Fruit fly (Drosophila melanogaster) whole organism, embryonic: ENCODE measurements around the gene Sbp2.
A peak's percentile ranks its signal among the peaks of the same experiment; 100 is the strongest.

ENCODE experiments used
- Atf-2 ChIP-seq: fragments of 200-800 bp; sonication (Bioruptor generic); optimal IDR thresholded peaks from 2 replicates; lab custom pipeline; 2016; ENCODE audit warnings: missing biosample characterization, missing genetic modification characterization
- BEAF-32 ChIP-seq: fragments of 200-800 bp; sonication (Bioruptor generic); optimal IDR thresholded peaks from 3 replicates; lab custom pipeline; 2017; ENCODE audit warnings: missing biosample characterization, missing genetic modification characterization, mild to moderate bottlenecking, moderate library complexity, missing genetic modification reagents
- Bgb ChIP-seq: fragments of 200-800 bp; sonication (Bioruptor generic); IDR thresholded peaks from 2 replicates; pipeline ENCODE4 v1.3.6; 2022; ENCODE audit warnings: missing biosample characterization, missing genetic modification characterization; ENCODE audit not compliant: partially characterized antibody
- CG10654 ChIP-seq: fragments of 200-800 bp; sonication (Bioruptor generic); optimal IDR thresholded peaks from 2 replicates; lab custom pipeline; 2016; ENCODE audit warnings: missing biosample characterization, missing genetic modification characterization
- CG11085 ChIP-seq: fragments of 200-800 bp; sonication (Bioruptor generic); IDR thresholded peaks from 2 replicates; pipeline ENCODE4 v1.3.6; 2022; ENCODE audit warnings: missing biosample characterization, missing genetic modification characterization
- CG12942 ChIP-seq: fragments of 200-800 bp; sonication (Bioruptor generic); optimal IDR thresholded peaks from 3 replicates; lab custom pipeline; 2016; ENCODE audit warnings: missing biosample characterization, missing genetic modification characterization
- CG14050 ChIP-seq: fragments of 200-800 bp; sonication (Bioruptor generic); IDR thresholded peaks from 3 replicates; pipeline ENCODE4 v1.3.6; 2022; ENCODE audit warnings: missing biosample characterization, missing genetic modification characterization
- CG14965 ChIP-seq: fragments of 200-800 bp; sonication (Bioruptor generic); optimal IDR thresholded peaks from 2 replicates; lab custom pipeline; 2016; ENCODE audit warnings: missing biosample characterization, missing genetic modification characterization, borderline replicate concordance
- CG15011 ChIP-seq: fragments of 200-800 bp; sonication (Bioruptor generic); optimal IDR thresholded peaks from 3 replicates; lab custom pipeline; 2018; ENCODE audit warnings: missing biosample characterization, mild to moderate bottlenecking, missing genetic modification characterization
- CG15479 ChIP-seq: fragments of 200-800 bp; sonication (Bioruptor generic); optimal IDR thresholded peaks from 3 replicates; lab custom pipeline; 2019; ENCODE audit warnings: missing biosample characterization, mild to moderate bottlenecking, missing genetic modification characterization, moderate library complexity
- CG16815 ChIP-seq: fragments of 200-800 bp; sonication (Bioruptor generic); optimal IDR thresholded peaks from 3 replicates; lab custom pipeline; 2017; ENCODE audit warnings: missing biosample characterization, mild to moderate bottlenecking, missing genetic modification characterization
- CG17385 ChIP-seq: fragments of 200-800 bp; sonication (Bioruptor generic); optimal IDR thresholded peaks from 3 replicates; lab custom pipeline; 2018; ENCODE audit warnings: missing biosample characterization, mild to moderate bottlenecking, missing genetic modification characterization
- CG18262 ChIP-seq: fragments of 200-800 bp; optimal IDR thresholded peaks from 3 replicates; lab custom pipeline; 2019; ENCODE audit warnings: missing biosample characterization, mild to moderate bottlenecking, missing genetic modification characterization, moderate library complexity
- CG2116 ChIP-seq: fragments of 200-800 bp; sonication (Bioruptor generic); optimal IDR thresholded peaks from 3 replicates; lab custom pipeline; 2018; ENCODE audit warnings: missing biosample characterization, mild to moderate bottlenecking, missing genetic modification characterization
- CG2712 ChIP-seq: fragments of 200-800 bp; optimal IDR thresholded peaks from 3 replicates; lab custom pipeline; 2019; ENCODE audit warnings: missing biosample characterization, mild to moderate bottlenecking, missing genetic modification characterization, moderate library complexity
- CG4820 ChIP-seq: fragments of 200-800 bp; sonication (Bioruptor generic); optimal IDR thresholded peaks from 3 replicates; lab custom pipeline; 2016; ENCODE audit warnings: missing biosample characterization, missing genetic modification characterization
- CG5953 ChIP-seq: fragments of 200-800 bp; sonication (Bioruptor generic); IDR thresholded peaks from 2 replicates; pipeline ENCODE4 v1.3.6; 2022; ENCODE audit warnings: missing biosample characterization, missing genetic modification characterization
- CG6654 ChIP-seq: fragments of 200-800 bp; sonication (Bioruptor generic); optimal IDR thresholded peaks from 2 replicates; lab custom pipeline; 2017; ENCODE audit warnings: missing biosample characterization, mild to moderate bottlenecking, missing genetic modification characterization
- CG6765 ChIP-seq: fragments of 200-800 bp; sonication (Bioruptor generic); optimal IDR thresholded peaks from 3 replicates; lab custom pipeline; 2017; ENCODE audit warnings: missing biosample characterization, mild to moderate bottlenecking, missing genetic modification characterization
- CG6791 ChIP-seq: fragments of 200-800 bp; sonication (Bioruptor generic); IDR thresholded peaks from 3 replicates; pipeline ENCODE4 v1.3.6; 2022; ENCODE audit warnings: missing biosample characterization, missing genetic modification characterization; ENCODE audit not compliant: partially characterized antibody
- CG8388 ChIP-seq: fragments of 200-800 bp; sonication (Bioruptor generic); optimal IDR thresholded peaks from 2 replicates; lab custom pipeline; 2019; ENCODE audit warnings: missing biosample characterization, mild to moderate bottlenecking, missing genetic modification characterization, moderate library complexity
- CG9215 ChIP-seq: fragments of 200-800 bp; sonication (Bioruptor generic); IDR thresholded peaks from 2 replicates; pipeline ENCODE4 v1.3.6; 2022; ENCODE audit warnings: missing biosample characterization, missing genetic modification characterization
- CTCF ChIP-seq: fragments of 200-800 bp; sonication (Bioruptor generic); optimal IDR thresholded peaks from 2 replicates; lab custom pipeline; 2017; ENCODE audit warnings: missing biosample characterization, mild to moderate bottlenecking, missing genetic modification characterization, moderate library complexity
- Dek ChIP-seq: fragments of 200-800 bp; sonication (Bioruptor generic); optimal IDR thresholded peaks from 3 replicates; lab custom pipeline; 2019; ENCODE audit warnings: missing biosample characterization, mild to moderate bottlenecking, missing genetic modification characterization, moderate library complexity
- Dip2 ChIP-seq: fragments of 200-800 bp; sonication (Bioruptor generic); IDR thresholded peaks from 2 replicates; pipeline ENCODE4 v1.3.6; 2022; ENCODE audit warnings: missing biosample characterization, missing genetic modification characterization
- ERR ChIP-seq: fragments of 200-800 bp; sonication (Bioruptor generic); optimal IDR thresholded peaks from 2 replicates; lab custom pipeline; 2016; ENCODE audit warnings: missing biosample characterization, missing genetic modification characterization
- HmgD ChIP-seq: fragments of 200-800 bp; sonication (Bioruptor generic); optimal IDR thresholded peaks from 3 replicates; lab custom pipeline; 2016; ENCODE audit warnings: missing biosample characterization, missing genetic modification characterization
- Six4 ChIP-seq: fragments of 200-800 bp; sonication (Bioruptor generic); optimal IDR thresholded peaks from 2 replicates; lab custom pipeline; 2016; ENCODE audit warnings: missing biosample characterization, missing genetic modification characterization
- Sox100B ChIP-seq: fragments of 200-800 bp; sonication (Bioruptor generic); optimal IDR thresholded peaks from 3 replicates; lab custom pipeline; 2018; ENCODE audit warnings: missing biosample characterization, mild to moderate bottlenecking, missing genetic modification characterization
- Spps ChIP-seq: fragments of 200-800 bp; sonication (Bioruptor generic); optimal IDR thresholded peaks from 2 replicates; lab custom pipeline; 2018; ENCODE audit warnings: missing biosample characterization, mild to moderate bottlenecking, missing genetic modification characterization
- Sry-δ ChIP-seq: fragments of 200-800 bp; sonication (Bioruptor generic); optimal IDR thresholded peaks from 2 replicates; lab custom pipeline; 2016; ENCODE audit warnings: missing biosample characterization, missing genetic modification characterization
- Ssrp ChIP-seq: fragments of 200-800 bp; sonication (Bioruptor generic); optimal IDR thresholded peaks from 2 replicates; lab custom pipeline; 2018; ENCODE audit warnings: missing biosample characterization, mild to moderate bottlenecking, missing genetic modification characterization, moderate library complexity
- Xbp1 ChIP-seq: fragments of 200-800 bp; sonication (Bioruptor generic); optimal IDR thresholded peaks from 3 replicates; lab custom pipeline; 2016; ENCODE audit warnings: missing biosample characterization, mild to moderate bottlenecking, missing genetic modification characterization
- crol ChIP-seq: fragments of 200-800 bp; sonication (Bioruptor generic); IDR thresholded peaks from 2 replicates; pipeline ENCODE4 v1.3.6; 2022; ENCODE audit warnings: missing biosample characterization, missing genetic modification characterization
- cwo ChIP-seq: fragments of 200-800 bp; sonication (Bioruptor generic); optimal IDR thresholded peaks from 3 replicates; lab custom pipeline; 2017; ENCODE audit warnings: missing biosample characterization, missing genetic modification characterization, mild to moderate bottlenecking, moderate library complexity, missing genetic modification reagents
- dan ChIP-seq: fragments of 200-800 bp; sonication (Bioruptor generic); IDR thresholded peaks from 2 replicates; pipeline ENCODE4 v1.3.6; 2022; ENCODE audit warnings: missing biosample characterization, missing genetic modification characterization
- dmrt99B ChIP-seq: fragments of 200-800 bp; sonication (Bioruptor generic); optimal IDR thresholded peaks from 2 replicates; lab custom pipeline; 2018; ENCODE audit warnings: missing biosample characterization, mild to moderate bottlenecking, missing genetic modification characterization, moderate library complexity
- en ChIP-seq: fragments of 200-800 bp; sonication (Bioruptor generic); optimal IDR thresholded peaks from 2 replicates; lab custom pipeline; 2016; ENCODE audit warnings: missing biosample characterization, missing genetic modification characterization
- gro ChIP-seq: fragments of 200-800 bp; sonication (Bioruptor generic); optimal IDR thresholded peaks from 2 replicates; lab custom pipeline; 2016; ENCODE audit warnings: missing biosample characterization, missing genetic modification characterization
- h ChIP-seq: fragments of >200 bp; optimal IDR thresholded peaks from 2 replicates; lab custom pipeline; 2017
- insv ChIP-seq, 2 experiments: fragments of 200-800 bp; sonication (Bioruptor generic); optimal IDR thresholded peaks; 3 replicates each; lab custom pipeline; 2016 to 2018; ENCODE audit warnings: missing biosample characterization in 2 of 2, missing genetic modification characterization in 2 of 2
- kni ChIP-seq: fragments of 200-800 bp; sonication (Bioruptor generic); optimal IDR thresholded peaks from 3 replicates; lab custom pipeline; 2017; ENCODE audit warnings: mild to moderate bottlenecking, missing biosample characterization, missing genetic modification reagents, missing genetic modification characterization
- lilli ChIP-seq: fragments of 200-800 bp; sonication (Bioruptor generic); optimal IDR thresholded peaks from 3 replicates; lab custom pipeline; 2016; ENCODE audit warnings: missing biosample characterization, missing genetic modification characterization
- nerfin-2 ChIP-seq: fragments of 200-800 bp; sonication (Bioruptor generic); IDR thresholded peaks from 2 replicates; pipeline ENCODE4 v1.3.6; 2022; ENCODE audit warnings: missing biosample characterization, missing genetic modification characterization; ENCODE audit not compliant: partially characterized antibody
- onecut ChIP-seq: fragments of 200-800 bp; sonication (Bioruptor generic); IDR thresholded peaks from 2 replicates; pipeline ENCODE4 v1.3.6; 2022; ENCODE audit warnings: missing biosample characterization, missing genetic modification characterization
- otp ChIP-seq: fragments of 200-800 bp; sonication (Bioruptor generic); IDR thresholded peaks from 3 replicates; pipeline ENCODE4, ENCODE4 v1.3.6; 2022; ENCODE audit warnings: missing biosample characterization, missing genetic modification characterization
- pros ChIP-seq: fragments of 200-800 bp; sonication (Bioruptor generic); optimal IDR thresholded peaks from 3 replicates; lab custom pipeline; 2019; ENCODE audit warnings: missing biosample characterization, mild to moderate bottlenecking, missing genetic modification characterization, moderate library complexity
- repo ChIP-seq: fragments of 200-800 bp; sonication (Bioruptor generic); optimal IDR thresholded peaks from 2 replicates; lab custom pipeline; 2016; ENCODE audit warnings: missing biosample characterization, missing genetic modification characterization
- ro ChIP-seq: fragments of 200-800 bp; sonication (Bioruptor generic); IDR thresholded peaks from 2 replicates; pipeline ENCODE4 v1.3.6; 2022; ENCODE audit warnings: missing biosample characterization, missing genetic modification characterization

Gene Sbp2

DNA sequence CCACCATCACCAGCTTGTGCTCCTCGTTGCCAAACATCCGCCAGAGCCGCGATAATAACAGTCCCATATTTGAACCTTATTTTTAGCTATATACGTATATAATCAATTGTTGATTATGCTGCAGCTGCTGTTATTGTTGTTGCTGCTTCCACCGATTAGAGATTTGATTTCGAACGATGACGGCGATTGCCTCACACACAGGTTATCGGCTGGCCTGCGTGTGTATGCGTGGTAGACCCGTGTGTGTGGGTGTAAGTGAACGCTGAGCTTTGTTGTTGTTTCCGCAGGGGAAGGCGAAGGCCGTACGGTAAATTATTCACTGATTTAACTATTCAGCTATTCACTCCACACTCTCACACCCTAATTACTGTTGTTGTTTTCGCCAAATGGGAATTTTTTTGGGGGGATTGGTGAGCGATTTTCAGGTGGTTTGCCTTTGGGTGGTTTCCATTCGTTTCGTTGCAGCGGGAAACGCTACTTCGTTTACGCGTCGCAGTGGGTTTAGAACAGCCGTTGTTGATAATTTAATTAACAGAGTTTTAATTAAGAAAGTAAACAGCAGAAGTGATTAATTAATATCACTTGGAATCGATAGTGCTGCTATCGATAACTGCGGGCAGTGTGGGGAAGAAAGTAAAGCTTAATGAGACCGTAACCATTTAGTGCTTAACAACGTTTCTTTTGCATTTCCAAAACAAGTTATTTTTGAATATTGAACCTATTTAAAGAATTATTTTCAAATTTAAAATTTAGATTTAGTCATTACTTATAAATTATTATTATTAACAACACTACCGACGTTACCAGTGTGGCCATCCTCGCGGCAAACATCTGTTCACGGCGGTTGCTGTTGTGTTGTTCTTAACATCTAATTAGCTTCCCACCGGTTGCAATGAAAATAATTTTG lies 4.5 kb upstream of the Sbp2 start, which contains the start of the genes Arl5 and CG13671 (continued):
- peak; percentile 20; the same call in 1 of the 2 replicates for TF ChIP-seq ro (GFP tag; lab: Robert Waterston, UW)
- TF ChIP-seq CG15011: no peak
- peak; percentile 86 for TF ChIP-seq CG2116 (GFP tag; lab: Kevin White, UChicago)
- TF ChIP-seq Six4 (GFP tag; lab: Kevin White, UChicago): peak; percentile 66
- TF ChIP-seq CG2712 (tag; lab: Kevin White, UChicago): peak; percentile 84
- TF ChIP-seq Ssrp (tag; lab: Kevin White, UChicago): peak; percentile 73
- peak; percentile 85 for TF ChIP-seq lilli (GFP tag; lab: Kevin White, UChicago)
- peak; percentile 13 for TF ChIP-seq ERR (GFP tag; lab: Kevin White, UChicago)
- TF ChIP-seq CG18262 (tag; lab: Kevin White, UChicago): peak; percentile 76
- no peak for TF ChIP-seq CG6654 (GFP tag; lab: Kevin White, UChicago)
- peak; percentile 81 for TF ChIP-seq CG4820 (GFP tag; lab: Kevin White, UChicago)
- TF ChIP-seq CG6791 (GFP tag; lab: Robert Waterston, UW): peak; percentile 73
- peak; percentile 66 for TF ChIP-seq Dek (tag; lab: Kevin White, UChicago)
- TF ChIP-seq CTCF (GFP tag; lab: Kevin White, UChicago): peak; percentile 1
- TF ChIP-seq gro (GFP tag; lab: Kevin White, UChicago): peak; percentile 27
- TF ChIP-seq repo (GFP tag; lab: Kevin White, UChicago): peak; percentile 26
- peak; percentile 89 for TF ChIP-seq Xbp1 (GFP tag; lab: Kevin White, UChicago)
- TF ChIP-seq pros (GFP tag; lab: Kevin White, UChicago): no peak
- peak; percentile 56 for TF ChIP-seq CG16815 (GFP tag; lab: Kevin White, UChicago)
- peak; percentile 68 for TF ChIP-seq Sry-δ (GFP tag; lab: Kevin White, UChicago)
- peak; percentile 71 for TF ChIP-seq CG11085 (GFP tag; lab: Robert Waterston, UW)
- TF ChIP-seq cwo: peak; percentile 44
- no peak for TF ChIP-seq onecut
- TF ChIP-seq CG10654: peak; percentile 80
- no peak for TF ChIP-seq CG14965 (GFP tag; lab: Kevin White, UChicago)
- no peak for TF ChIP-seq CG6765 (GFP tag; lab: Kevin White, UChicago)
- no peak for TF ChIP-seq CG5953
- TF ChIP-seq kni: peak; percentile 60
- TF ChIP-seq BEAF-32 (GFP tag; lab: Kevin White, UChicago): peak; percentile 85
- TF ChIP-seq HmgD (GFP tag; lab: Kevin White, UChicago): no peak
- no peak for TF ChIP-seq en (GFP tag; lab: Kevin White, UChicago)
- TF ChIP-seq Dip2 (GFP tag; lab: Robert Waterston, UW): no peak
- TF ChIP-seq CG14050 (GFP tag; lab: Robert Waterston, UW): peak; percentile 67; the same call in 2 of the 3 replicates
- no peak for TF ChIP-seq h
- peak; percentile 4 for TF ChIP-seq Spps (tag; lab: Kevin White, UChicago)
- TF ChIP-seq Atf-2 (GFP tag; lab: Kevin White, UChicago): peak; percentile 10
- no peak for TF ChIP-seq CG15479 (GFP tag; lab: Kevin White, UChicago)
- peak; percentile 71 for TF ChIP-seq CG9215 (GFP tag; lab: Robert Waterston, UW)
- no peak for TF ChIP-seq dmrt99B (tag; lab: Kevin White, UChicago)
- TF ChIP-seq crol: no peak; the same call in 1 of the 2 replicates
- peak; percentile 87 for TF ChIP-seq otp
- peak; percentile 75 for TF ChIP-seq CG8388 (GFP tag; lab: Kevin White, UChicago)
- TF ChIP-seq CG12942 (GFP tag; lab: Kevin White, UChicago): peak; percentile 86
- TF ChIP-seq Bgb (GFP tag; lab: Robert Waterston, UW): peak; percentile 67
- peak; percentile 12; the same call in 1 of the 2 replicates for TF ChIP-seq dan (GFP tag; lab: Robert Waterston, UW)
- TF ChIP-seq CG17385: peak; percentile 65
- peak; percentile 66 for TF ChIP-seq Sox100B (GFP tag; lab: Kevin White, UChicago)
- TF ChIP-seq insv (GFP tag; optimal IDR thresholded peaks at IDR 0.05; lab: Kevin White, UChicago): peak in 1 of 2 experiments; percentile 11
- no peak; the same call in 1 of the 2 replicates for TF ChIP-seq nerfin-2 (GFP tag; lab: Robert Waterston, UW)
